Fruit fly (Drosophila melanogaster) whole organism, adult: ENCODE results near the gene verm.

Source experiments
- CG14711 ChIP-seq: fragments of 200-800 bp; sonication (Bioruptor generic); optimal IDR thresholded peaks from 2 replicates; lab custom pipeline; 2018; ENCODE audit warnings: missing biosample characterization, mild to moderate bottlenecking, missing genetic modification characterization, moderate library complexity
- CG1620 ChIP-seq: fragments of 200-800 bp; sonication (Bioruptor generic); optimal IDR thresholded peaks from 2 replicates; lab custom pipeline; 2016; ENCODE audit warnings: missing biosample characterization, missing genetic modification characterization
- bab1 ChIP-seq: fragments of 200-800 bp; sonication (Bioruptor generic); optimal IDR thresholded peaks from 3 replicates; lab custom pipeline; 2019; ENCODE audit warnings: missing biosample characterization, mild to moderate bottlenecking, missing genetic modification characterization, moderate library complexity
- ovo ChIP-seq: fragments of 200-800 bp; sonication (Bioruptor generic); optimal IDR thresholded peaks from 2 replicates; lab custom pipeline; 2016; ENCODE audit warnings: missing biosample characterization, missing genetic modification characterization
- toe ChIP-seq: fragments of 200-800 bp; sonication (Bioruptor generic); optimal IDR thresholded peaks from 2 replicates; lab custom pipeline; 2016; ENCODE audit warnings: missing biosample characterization, missing genetic modification characterization

DNA sequence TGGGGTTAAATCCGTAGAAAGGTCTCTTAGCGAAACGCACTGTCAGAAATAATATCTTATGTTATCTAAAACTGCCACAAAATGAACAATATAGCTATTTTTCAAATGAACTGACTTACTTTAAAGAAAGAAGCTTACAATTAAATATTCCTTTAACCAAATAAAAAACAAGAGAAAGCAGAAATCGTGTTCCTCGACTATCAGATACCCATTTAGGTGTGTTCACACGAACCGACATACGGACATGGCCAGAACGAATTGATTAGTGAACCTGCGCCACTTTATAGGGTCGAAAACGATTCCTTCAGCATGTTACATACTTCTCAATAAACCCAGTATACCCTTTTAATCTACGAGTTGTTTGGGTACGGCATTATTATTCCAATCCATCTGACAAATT, 11.5 kb downstream of the verm start:
- TF ChIP-seq bab1 (GFP tag; lab: Kevin White, UChicago) (no peak), ovo (GFP tag; lab: Kevin White, UChicago) (no peak), CG14711 (no peak), toe (GFP tag; lab: Kevin White, UChicago) (no peak), CG1620 (no peak)
